Worm (Caenorhabditis elegans): ENCODE results near the gene srbc-30.

DNA sequence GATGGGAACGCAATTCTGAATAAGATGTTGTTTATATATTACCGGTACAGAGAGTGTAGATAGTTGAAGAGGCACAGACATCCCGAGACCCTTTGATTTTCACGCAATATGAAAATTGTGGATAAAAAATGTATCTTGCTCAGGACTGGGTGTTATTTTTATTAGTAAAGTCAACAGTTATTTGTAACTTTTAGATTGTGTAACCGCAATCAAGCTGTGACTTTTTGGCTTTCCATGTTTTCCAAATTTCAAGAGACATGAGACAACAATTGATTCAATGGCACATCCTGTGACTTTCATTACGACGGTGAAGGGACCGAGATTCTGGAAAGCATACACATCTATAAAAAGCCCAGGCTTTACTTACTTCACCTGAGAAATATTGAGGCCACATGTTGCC, 4.0 kb downstream of the srbc-30 start:
- TF ChIP-seq egl-44 (GFP tag; IDR thresholded peaks at IDR 0.05) (no peak), ama-1 (optimal IDR thresholded peaks at IDR 0.05) (no peak), ama-1 (GFP tag; optimal IDR thresholded peaks at IDR 0.05) (no peak), F57A8.1 (GFP tag; optimal IDR thresholded peaks at IDR 0.05) (no peak), ztf-6 (GFP tag; IDR thresholded peaks at IDR 0.05) (no peak), bed-2 (GFP tag; IDR thresholded peaks at IDR 0.05) (no peak), pha-4 (tag; optimal IDR thresholded peaks at IDR 0.05) (no peak), lin-26 (GFP tag; IDR thresholded peaks at IDR 0.05) (no peak), attf-5 (GFP tag; optimal IDR thresholded peaks at IDR 0.05) (no peak), B0035.1 (tag; optimal IDR thresholded peaks at IDR 0.05) (no peak), madf-3 (GFP tag; IDR thresholded peaks at IDR 0.05) (no peak), nhr-80 (tag; optimal IDR thresholded peaks at IDR 0.05) (no peak), pbrm-1 (GFP tag; IDR thresholded peaks at IDR 0.05) (no peak)

Data from whole organism, young adult.